Fruit fly (Drosophila melanogaster): ENCODE measurements around the gene CG9330.
A peak's percentile ranks its signal among the peaks of the same experiment; 100 is the strongest.

Gene CG9330

dm6 chr3L:19575650-19576049, 10.4 kb upstream of the CG9330 start (continued):
- TF ChIP-seq D19B (GFP tag; optimal IDR thresholded peaks at IDR 0.05) (no peak), sob (GFP tag; IDR thresholded peaks at IDR 0.05) (0 out of 2 replicates have a peak, but pooled peaks have one; percentile 28), Bdp1 (GFP tag; optimal IDR thresholded peaks at IDR 0.05) (peak; percentile 19), gsb-n (tag; optimal IDR thresholded peaks at IDR 0.05) (peak; percentile 77), Lhr (GFP tag; optimal IDR thresholded peaks at IDR 0.05) (peak; percentile 18), org-1 (GFP tag; optimal IDR thresholded peaks at IDR 0.05) (peak; percentile 80), sens-2 (GFP tag; IDR thresholded peaks at IDR 0.05) (no peak), B-H2 (GFP tag; optimal IDR thresholded peaks at IDR 0.05) (no peak), dmrt99B (tag; optimal IDR thresholded peaks at IDR 0.05) (peak; percentile 49), ssp (GFP tag; IDR thresholded peaks at IDR 0.05) (peak; percentile 16; the same call in 1 of the 2 replicates), Vsx1 (GFP tag; optimal IDR thresholded peaks at IDR 0.05) (peak; percentile 21), Med (GFP tag) (peak; percentile 86), gcm2 (GFP tag; optimal IDR thresholded peaks at IDR 0.05) (no peak), CG31441 (GFP tag; IDR thresholded peaks at IDR 0.05) (no peak), CG3726 (GFP tag; IDR thresholded peaks at IDR 0.05) (no peak), E2f2 (GFP tag; IDR thresholded peaks at IDR 0.05) (peak; percentile 24; the same call in 1 of the 2 replicates), CG7786 (GFP tag; optimal IDR thresholded peaks at IDR 0.05) (no peak), CG12299 (tag; optimal IDR thresholded peaks at IDR 0.05) (peak; percentile 16), lab (GFP tag; optimal IDR thresholded peaks at IDR 0.05) (peak; percentile 57), CG16815 (GFP tag; optimal IDR thresholded peaks at IDR 0.05) (no peak), CG8359 (GFP tag; optimal IDR thresholded peaks at IDR 0.05; ENCODE audit: borderline replicate concordance) (peak; percentile 31), sens (GFP tag) (peak; percentile 83), CG9727 (GFP tag; optimal IDR thresholded peaks at IDR 0.05) (peak; percentile 24), Eip74EF (GFP tag; optimal IDR thresholded peaks at IDR 0.05) (peak in 1 of 2 experiments; percentile 35), shn (GFP tag; optimal IDR thresholded peaks at IDR 0.05) (peak; percentile 29), CG8089 (GFP tag; optimal IDR thresholded peaks at IDR 0.05) (peak; percentile 50), Nf-YB (GFP tag; optimal IDR thresholded peaks at IDR 0.05) (peak; percentile 28), CoRest (tag; optimal IDR thresholded peaks at IDR 0.05) (peak; percentile 13), ham (GFP tag; IDR thresholded peaks at IDR 0.05) (no peak), CG3407 (GFP tag; optimal IDR thresholded peaks at IDR 0.05) (peak; percentile 68), Hr78 (GFP tag; optimal IDR thresholded peaks at IDR 0.05) (peak in 1 of 2 experiments; percentile 33), bsh (GFP tag; optimal IDR thresholded peaks at IDR 0.05) (peak in 1 of 2 experiments; percentile 59), crol (GFP tag; IDR thresholded peaks at IDR 0.05) (peak; percentile 84), oc (tag; optimal IDR thresholded peaks at IDR 0.05) (peak; percentile 47), CG17568 (GFP tag; optimal IDR thresholded peaks at IDR 0.05) (peak; percentile 48), CG10431 (GFP tag; optimal IDR thresholded peaks at IDR 0.05) (peak; percentile 47), Ravus (GFP tag; IDR thresholded peaks at IDR 0.05) (no peak), salm (tag; optimal IDR thresholded peaks at IDR 0.05) (peak; percentile 38), bowl (GFP tag; IDR thresholded peaks at IDR 0.05) (0 out of 2 replicates have a peak, but pooled peaks have one; percentile 10), Nf-YC (tag; optimal IDR thresholded peaks at IDR 0.05) (no peak), CG32767 (GFP tag; IDR thresholded peaks at IDR 0.05) (peak; percentile 28; the same call in 1 of the 2 replicates), CG32772 (GFP tag; IDR thresholded peaks at IDR 0.05) (no peak), ATbp (GFP tag; optimal IDR thresholded peaks at IDR 0.05) (peak; percentile 81), CG1233 (GFP tag; optimal IDR thresholded peaks at IDR 0.05) (peak; percentile 46), CG6254 (GFP tag; optimal IDR thresholded peaks at IDR 0.05) (peak; percentile 41), CG2678 (tag; optimal IDR thresholded peaks at IDR 0.05) (peak; percentile 49), Mes4 (GFP tag; optimal IDR thresholded peaks at IDR 0.05) (peak; percentile 41), vvl (GFP tag; IDR thresholded peaks at IDR 0.05) (peak; percentile 46; the same call in 1 of the 2 replicates), pum (GFP tag; optimal IDR thresholded peaks at IDR 0.05) (no peak)
